Worm (Caenorhabditis elegans): ENCODE measurements around the gene ttr-47.

DNA sequence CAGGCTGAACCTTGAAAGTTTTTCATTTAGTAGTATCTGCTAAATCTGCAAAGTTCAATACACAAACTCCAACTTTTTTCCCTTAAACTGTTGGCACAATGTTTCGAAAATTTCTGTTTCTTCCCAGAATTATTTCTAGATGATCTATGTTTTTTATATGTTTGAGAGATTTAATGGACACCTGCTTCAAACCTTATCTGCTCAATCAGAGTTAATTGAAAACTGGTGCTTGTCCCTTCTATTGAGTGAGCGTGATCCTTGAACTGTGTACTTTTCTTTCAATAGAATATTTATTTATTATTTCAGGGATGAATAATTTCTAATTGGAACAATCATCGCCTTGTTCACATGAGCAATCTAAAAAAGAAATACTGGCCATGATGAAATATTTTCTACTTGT, 24.1 kb upstream of the ttr-47 start, which contains the start of gene frpr-13:
- no peak for TF ChIP-seq sea-1 (GFP tag; conservative IDR thresholded peaks at IDR 0.05)
- TF ChIP-seq hmbx-1 (tag; optimal IDR thresholded peaks at IDR 0.05) = no peak
- no peak for TF ChIP-seq ceh-13 (GFP tag; optimal IDR thresholded peaks at IDR 0.05)
- TF ChIP-seq ama-1 (optimal IDR thresholded peaks at IDR 0.05) = peak; percentile 54
